Fruit fly (Drosophila melanogaster) whole organism, adult: ENCODE data around the gene CG45073.

Experiments used
- CG11617 ChIP-seq: fragments of 200-800 bp; sonication (Bioruptor generic); optimal IDR thresholded peaks from 2 replicates; lab custom pipeline; 2017; ENCODE audit warnings: mild to moderate bottlenecking, missing biosample characterization, missing genetic modification reagents, missing genetic modification characterization
- CG12768 ChIP-seq: fragments of 200-800 bp; sonication (Bioruptor generic); optimal IDR thresholded peaks from 2 replicates; lab custom pipeline; 2017; ENCODE audit warnings: missing biosample characterization, missing genetic modification characterization, mild to moderate bottlenecking, moderate library complexity, missing genetic modification reagents
- CG14711 ChIP-seq: fragments of 200-800 bp; sonication (Bioruptor generic); optimal IDR thresholded peaks from 2 replicates; lab custom pipeline; 2018; ENCODE audit warnings: missing biosample characterization, mild to moderate bottlenecking, missing genetic modification characterization, moderate library complexity
- CG1620 ChIP-seq: fragments of 200-800 bp; sonication (Bioruptor generic); optimal IDR thresholded peaks from 2 replicates; lab custom pipeline; 2016; ENCODE audit warnings: missing biosample characterization, missing genetic modification characterization
- CG33017 ChIP-seq: fragments of 200-800 bp; sonication (Bioruptor generic); optimal IDR thresholded peaks from 2 replicates; lab custom pipeline; 2018; ENCODE audit warnings: missing biosample characterization, mild to moderate bottlenecking, missing genetic modification characterization, moderate library complexity
- CG5204 ChIP-seq: fragments of 200-800 bp; sonication (Bioruptor generic); optimal IDR thresholded peaks from 2 replicates; lab custom pipeline; 2016; ENCODE audit warnings: missing biosample characterization, missing genetic modification characterization
- CG7045 ChIP-seq: fragments of 200-800 bp; sonication (Bioruptor generic); optimal IDR thresholded peaks from 2 replicates; lab custom pipeline; 2017; ENCODE audit warnings: missing biosample characterization, mild to moderate bottlenecking, missing genetic modification characterization
- CG7101 ChIP-seq: fragments of 200-800 bp; sonication (Bioruptor generic); optimal IDR thresholded peaks from 2 replicates; lab custom pipeline; 2018; ENCODE audit warnings: missing biosample characterization, mild to moderate bottlenecking, missing genetic modification characterization, moderate library complexity
- Clk ChIP-seq: fragments of 200-800 bp; sonication (Bioruptor generic); optimal IDR thresholded peaks from 2 replicates; lab custom pipeline; 2017; ENCODE audit warnings: missing biosample characterization, missing genetic modification characterization
- Crg-1 ChIP-seq: fragments of 200-800 bp; sonication (Bioruptor generic); optimal IDR thresholded peaks from 2 replicates; lab custom pipeline; 2016; ENCODE audit warnings: missing biosample characterization, missing genetic modification characterization
- Hr96 ChIP-seq: fragments of 200-800 bp; sonication (Bioruptor generic); optimal IDR thresholded peaks from 2 replicates; lab custom pipeline; 2016; ENCODE audit warnings: missing biosample characterization, missing genetic modification characterization
- Mnt ChIP-seq: fragments of 200-800 bp; sonication (Bioruptor generic); optimal IDR thresholded peaks from 2 replicates; lab custom pipeline; 2016; ENCODE audit warnings: missing biosample characterization, mild to moderate bottlenecking, missing genetic modification characterization
- bab1 ChIP-seq: fragments of 200-800 bp; sonication (Bioruptor generic); optimal IDR thresholded peaks from 3 replicates; lab custom pipeline; 2019; ENCODE audit warnings: missing biosample characterization, mild to moderate bottlenecking, missing genetic modification characterization, moderate library complexity
- cic ChIP-seq: fragments of 200-800 bp; sonication (Bioruptor generic); optimal IDR thresholded peaks from 2 replicates; lab custom pipeline; 2017; ENCODE audit warnings: missing biosample characterization, mild to moderate bottlenecking, missing genetic modification characterization, moderate library complexity
- cnc ChIP-seq, 2 experiments: fragments of >200 bp; optimal IDR thresholded peaks; 2 replicates each; lab custom pipeline; 2017
- kay ChIP-seq: fragments of 200-800 bp; sonication (Bioruptor generic); peaks from one replicate; lab custom pipeline; 2016; ENCODE audit warnings: missing biosample characterization, missing genetic modification characterization, borderline replicate concordance
- ovo ChIP-seq: fragments of 200-800 bp; sonication (Bioruptor generic); optimal IDR thresholded peaks from 2 replicates; lab custom pipeline; 2016; ENCODE audit warnings: missing biosample characterization, missing genetic modification characterization
- pad ChIP-seq: fragments of 200-800 bp; sonication (Bioruptor generic); optimal IDR thresholded peaks from 3 replicates; lab custom pipeline; 2017; ENCODE audit warnings: missing biosample characterization, missing genetic modification characterization, mild to moderate bottlenecking, moderate library complexity, missing genetic modification reagents
- tj ChIP-seq: fragments of 200-800 bp; sonication (Bioruptor generic); optimal IDR thresholded peaks from 3 replicates; lab custom pipeline; 2017; ENCODE audit warnings: missing biosample characterization, mild to moderate bottlenecking, missing genetic modification characterization, moderate library complexity
- toe ChIP-seq: fragments of 200-800 bp; sonication (Bioruptor generic); optimal IDR thresholded peaks from 2 replicates; lab custom pipeline; 2016; ENCODE audit warnings: missing biosample characterization, missing genetic modification characterization

CG45073 gene

dm6 chr3R:30084137-30084536 is 40.4 kb downstream of the CG45073 start:
- TF ChIP-seq kay (GFP tag; lab: Kevin White, UChicago): peak; percentile 64
- TF ChIP-seq CG11617: peak; percentile 32
- TF ChIP-seq Crg-1 (GFP tag; lab: Kevin White, UChicago): no peak
- no peak for TF ChIP-seq Clk (GFP tag; lab: Kevin White, UChicago)
- no peak for TF ChIP-seq bab1 (GFP tag; lab: Kevin White, UChicago)
- TF ChIP-seq pad (GFP tag; lab: Kevin White, UChicago): no peak
- TF ChIP-seq CG33017 (tag; lab: Kevin White, UChicago): no peak
- TF ChIP-seq CG12768 (GFP tag; lab: Kevin White, UChicago): no peak
- no peak for TF ChIP-seq Mnt (GFP tag; lab: Kevin White, UChicago)
- TF ChIP-seq CG7101: peak; percentile 35
- no peak for TF ChIP-seq tj (GFP tag; lab: Kevin White, UChicago)
- no peak for TF ChIP-seq CG14711 (tag; lab: Kevin White, UChicago)
- TF ChIP-seq cnc (optimal IDR thresholded peaks at IDR 0.05; lab: Kevin White, UChicago): no peak
- peak; percentile 56 for TF ChIP-seq CG7045
- peak; percentile 20 for TF ChIP-seq toe (GFP tag; lab: Kevin White, UChicago)
- TF ChIP-seq ovo (GFP tag; lab: Kevin White, UChicago): no peak
- peak; percentile 66 for TF ChIP-seq CG5204 (GFP tag; lab: Kevin White, UChicago)
- no peak for TF ChIP-seq Hr96 (GFP tag; lab: Kevin White, UChicago)
- no peak for TF ChIP-seq CG1620 (GFP tag; lab: Kevin White, UChicago)
- TF ChIP-seq cic (GFP tag; lab: Kevin White, UChicago): peak; percentile 18

dm6 chr3R:30083215-30083614 is 41.3 kb downstream of the CG45073 start:
- TF ChIP-seq CG14711 (tag; lab: Kevin White, UChicago): peak; percentile 12
- peak; percentile 20 for TF ChIP-seq CG5204 (GFP tag; lab: Kevin White, UChicago)
- TF ChIP-seq CG7045: peak; percentile 3
- no peak for TF ChIP-seq cic (GFP tag; lab: Kevin White, UChicago)
- TF ChIP-seq tj (GFP tag; lab: Kevin White, UChicago): no peak

- TF ChIP-seq CG7045 (no peak), cic (GFP tag; lab: Kevin White, UChicago) (no peak), CG11617 (no peak), ovo (GFP tag; lab: Kevin White, UChicago) (no peak), CG5204 (GFP tag; lab: Kevin White, UChicago) (no peak), Clk (GFP tag; lab: Kevin White, UChicago) (no peak), CG33017 (tag; lab: Kevin White, UChicago) (no peak), pad (GFP tag; lab: Kevin White, UChicago) (no peak), Hr96 (GFP tag; lab: Kevin White, UChicago) (no peak), Mnt (GFP tag; lab: Kevin White, UChicago) (no peak), CG14711 (tag; lab: Kevin White, UChicago) (no peak), bab1 (GFP tag; lab: Kevin White, UChicago) (no peak), CG1620 (GFP tag; lab: Kevin White, UChicago) (no peak), tj (GFP tag; lab: Kevin White, UChicago) (no peak), CG7101 (no peak), kay (GFP tag; lab: Kevin White, UChicago) (no peak), Crg-1 (GFP tag; lab: Kevin White, UChicago) (no peak)
Observed at dm6 chr3R:30076088-30076487, 48.4 kb downstream of the CG45073 start.
